Worm (Caenorhabditis elegans) whole organism, young adult: ENCODE measurements around the gene F28C6.10.

Experiments used
- B0019.2 ChIP-seq: fragments of 200-800 bp; sonication (Bioruptor generic); conservative IDR thresholded peaks from 2 replicates; pipeline ENCODE4 v1.3.6; 2022; ENCODE audit warnings: missing genetic modification reagents, missing genetic modification characterization, missing compliant biosample characterization
- C17E4.6 ChIP-seq: fragments of 200-800 bp; sonication (Bioruptor generic); IDR thresholded peaks from 2 replicates; pipeline ENCODE4 v1.3.6; 2022; ENCODE audit warnings: missing genetic modification reagents, missing genetic modification characterization, missing compliant biosample characterization
- F22D6.2 ChIP-seq: sonication (generic microtip); optimal IDR thresholded peaks from 2 replicates; lab custom pipeline; 2016; ENCODE audit warnings: mild to moderate bottlenecking, missing genetic modification characterization, missing compliant biosample characterization
- F33H1.4 ChIP-seq: fragments of 200-800 bp; sonication (Bioruptor generic); IDR thresholded peaks from 2 replicates; pipeline ENCODE4 v1.3.6; 2022; ENCODE audit warnings: missing genetic modification reagents, missing genetic modification characterization, missing compliant biosample characterization
- F49E8.2 ChIP-seq: sonication (generic microtip); optimal IDR thresholded peaks from 3 replicates; lab custom pipeline; 2017; ENCODE audit warnings: missing genetic modification characterization, mild to moderate bottlenecking, missing compliant biosample characterization, antibody characterized with exemption, moderate library complexity; ENCODE audit not compliant: insufficient read depth
- T26A5.8 ChIP-seq: sonication (generic microtip); optimal IDR thresholded peaks from 2 replicates; lab custom pipeline; 2016; ENCODE audit warnings: missing genetic modification characterization, missing compliant biosample characterization
- atf-7 ChIP-seq: sonication (generic microtip); optimal IDR thresholded peaks from 2 replicates; lab custom pipeline; 2017; ENCODE audit warnings: mild to moderate bottlenecking, missing genetic modification characterization, missing compliant biosample characterization
- bed-1 ChIP-seq: fragments of 200-800 bp; sonication (Bioruptor generic); IDR thresholded peaks from 2 replicates; pipeline ENCODE4 v1.3.6; 2022; ENCODE audit warnings: missing genetic modification reagents, missing genetic modification characterization, missing compliant biosample characterization
- cebp-2 ChIP-seq: fragments of 200-800 bp; sonication (Bioruptor generic); IDR thresholded peaks from 2 replicates; pipeline ENCODE4 v1.3.6; 2022; ENCODE audit warnings: missing genetic modification characterization, missing compliant biosample characterization
- ceh-40 ChIP-seq: fragments of 200-800 bp; sonication (Bioruptor generic); IDR thresholded peaks from 2 replicates; pipeline ENCODE4 v1.3.6; 2022; ENCODE audit warnings: missing genetic modification characterization, missing compliant biosample characterization
- ceh-91 ChIP-seq: fragments of 200-800 bp; sonication (Bioruptor generic); IDR thresholded peaks from 2 replicates; pipeline ENCODE4 v1.3.6; 2022; ENCODE audit warnings: missing genetic modification reagents, missing genetic modification characterization, missing compliant biosample characterization
- die-1 ChIP-seq: sonication (generic microtip); optimal IDR thresholded peaks from 2 replicates; lab custom pipeline; 2016; ENCODE audit warnings: missing genotype, mild to moderate bottlenecking, missing genetic modification characterization, missing compliant biosample characterization
- egl-18 ChIP-seq: fragments of 200-800 bp; sonication (Bioruptor generic); IDR thresholded peaks from 2 replicates; pipeline ENCODE4 v1.3.6; 2022; ENCODE audit warnings: missing genetic modification reagents, missing genetic modification characterization, missing compliant biosample characterization
- egl-44 ChIP-seq: fragments of 200-800 bp; sonication (Bioruptor generic); IDR thresholded peaks from 2 replicates; pipeline ENCODE4 v1.3.6; 2022; ENCODE audit warnings: missing genetic modification reagents, missing genetic modification characterization, missing compliant biosample characterization
- ets-4 ChIP-seq: fragments of 200-800 bp; sonication (Bioruptor generic); optimal IDR thresholded peaks from 2 replicates; lab custom pipeline; 2018; ENCODE audit warnings: mild to moderate bottlenecking, missing genetic modification characterization, missing compliant biosample characterization
- him-1 ChIP-seq: sonication (generic microtip); optimal IDR thresholded peaks from 2 replicates; lab custom pipeline; 2016; ENCODE audit warnings: missing genotype, missing genetic modification reagents, missing genetic modification characterization, missing compliant biosample characterization
- hmg-1.2 ChIP-seq: fragments of 200-800 bp; sonication (Bioruptor generic); IDR thresholded peaks from 2 replicates; pipeline ENCODE4 v1.3.6; 2022; ENCODE audit warnings: missing genetic modification reagents, missing genetic modification characterization, missing compliant biosample characterization
- hmg-20 ChIP-seq: fragments of 200-800 bp; sonication (Bioruptor generic); IDR thresholded peaks from 2 replicates; pipeline ENCODE4 v1.3.6; 2022; ENCODE audit warnings: missing genetic modification reagents, missing genetic modification characterization, missing compliant biosample characterization
- hrde-1 ChIP-seq: sonication (generic microtip); optimal IDR thresholded peaks from 2 replicates; lab custom pipeline; 2016; ENCODE audit warnings: missing genetic modification characterization, mild to moderate bottlenecking, missing compliant biosample characterization, moderate library complexity, missing genotype, missing genetic modification reagents, borderline replicate concordance
- hsf-1 ChIP-seq: fragments of 200-800 bp; sonication (Bioruptor generic); IDR thresholded peaks from 2 replicates; pipeline ENCODE4 v1.3.6; 2022; ENCODE audit warnings: missing genetic modification reagents, missing genetic modification characterization, missing compliant biosample characterization
- let-607 ChIP-seq, 2 experiments: fragments of 200-800 bp in 1 of 2; sonication (Bioruptor generic) in 1 of 2; sonication (generic microtip) in 1 of 2; optimal IDR thresholded peaks; 2 replicates each; lab custom pipeline; 2016 to 2018; ENCODE audit warnings: mild to moderate bottlenecking in 2 of 2, missing compliant biosample characterization in 2 of 2, missing genetic modification characterization in 2 of 2, moderate library complexity in 2 of 2, missing genotype in 1 of 2
- lin-40 ChIP-seq: sonication (generic microtip); optimal IDR thresholded peaks from 2 replicates; lab custom pipeline; 2016; ENCODE audit warnings: missing genetic modification characterization, mild to moderate bottlenecking, missing compliant biosample characterization, missing genotype, missing genetic modification reagents
- lin-54 ChIP-seq: fragments of 200-800 bp; sonication (Bioruptor generic); optimal IDR thresholded peaks from 2 replicates; lab custom pipeline; 2018; ENCODE audit warnings: mild to moderate bottlenecking, missing genetic modification characterization, missing compliant biosample characterization
- lir-1 ChIP-seq: fragments of 200-800 bp; sonication (Bioruptor generic); conservative IDR thresholded peaks from 2 replicates; pipeline ENCODE4 v1.3.6; 2022; ENCODE audit warnings: missing genetic modification reagents, missing genetic modification characterization, missing compliant biosample characterization
- mxl-1 ChIP-seq: sonication (generic microtip); optimal IDR thresholded peaks from 2 replicates; lab custom pipeline; 2016; ENCODE audit warnings: missing genetic modification characterization, missing compliant biosample characterization
- nhr-80 ChIP-seq: sonication (generic microtip); optimal IDR thresholded peaks from 2 replicates; lab custom pipeline; 2016; ENCODE audit warnings: missing genetic modification characterization, missing compliant biosample characterization
- nhr-90 ChIP-seq: sonication (generic microtip); optimal IDR thresholded peaks from 2 replicates; lab custom pipeline; 2016; ENCODE audit warnings: missing genotype, mild to moderate bottlenecking, missing genetic modification characterization, missing compliant biosample characterization
- rcor-1 ChIP-seq: fragments of 200-800 bp; sonication (Bioruptor generic); IDR thresholded peaks from 2 replicates; pipeline ENCODE4 v1.3.6; 2022; ENCODE audit warnings: missing genetic modification reagents, missing genetic modification characterization, missing compliant biosample characterization
- rec-8 ChIP-seq, 2 experiments: sonication (generic microtip); optimal IDR thresholded peaks; 2 replicates each; lab custom pipeline; 2016; ENCODE audit warnings: mild to moderate bottlenecking in 2 of 2, missing genetic modification characterization in 2 of 2, missing genetic modification reagents in 2 of 2, missing genotype in 2 of 2, missing biosample characterization in 1 of 2, missing compliant biosample characterization in 1 of 2, moderate library complexity in 1 of 2
- sdz-38 ChIP-seq: sonication (generic microtip); optimal IDR thresholded peaks from 2 replicates; lab custom pipeline; 2016; ENCODE audit warnings: missing genotype, missing genetic modification characterization, missing compliant biosample characterization
- sea-2 ChIP-seq: fragments of 200-800 bp; sonication (Bioruptor generic); IDR thresholded peaks from 2 replicates; pipeline ENCODE4 v1.3.6; 2022; ENCODE audit warnings: missing genetic modification characterization, missing compliant biosample characterization
- snpc-1.1 ChIP-seq: sonication (generic microtip); optimal IDR thresholded peaks from 2 replicates; lab custom pipeline; 2017; ENCODE audit warnings: missing genetic modification characterization, mild to moderate bottlenecking, missing compliant biosample characterization, antibody characterized with exemption, moderate library complexity, missing genotype, missing genetic modification reagents; ENCODE audit not compliant: insufficient read depth
- sptf-2 ChIP-seq: fragments of 200-800 bp; sonication (Bioruptor generic); optimal IDR thresholded peaks from 2 replicates; lab custom pipeline; 2018; ENCODE audit warnings: mild to moderate bottlenecking, missing genetic modification characterization, missing compliant biosample characterization
- tlf-1 ChIP-seq: fragments of 200-800 bp; sonication (Bioruptor generic); optimal IDR thresholded peaks from 2 replicates; lab custom pipeline; 2018; ENCODE audit warnings: mild to moderate bottlenecking, missing genetic modification characterization, missing compliant biosample characterization
- unc-130 ChIP-seq: sonication (generic microtip); optimal IDR thresholded peaks from 2 replicates; lab custom pipeline; 2016; ENCODE audit warnings: missing genetic modification reagents, missing genetic modification characterization, missing compliant biosample characterization
- zim-3 ChIP-seq: sonication (generic microtip); optimal IDR thresholded peaks from 2 replicates; lab custom pipeline; 2017; ENCODE audit warnings: mild to moderate bottlenecking, missing genetic modification characterization, moderate library complexity, missing compliant biosample characterization
- ztf-22 ChIP-seq: fragments of 200-800 bp; sonication (Bioruptor generic); optimal IDR thresholded peaks from 2 replicates; lab custom pipeline; 2018; ENCODE audit warnings: mild to moderate bottlenecking, missing genetic modification characterization, moderate library complexity, missing compliant biosample characterization

The F28C6.10 gene

DNA sequence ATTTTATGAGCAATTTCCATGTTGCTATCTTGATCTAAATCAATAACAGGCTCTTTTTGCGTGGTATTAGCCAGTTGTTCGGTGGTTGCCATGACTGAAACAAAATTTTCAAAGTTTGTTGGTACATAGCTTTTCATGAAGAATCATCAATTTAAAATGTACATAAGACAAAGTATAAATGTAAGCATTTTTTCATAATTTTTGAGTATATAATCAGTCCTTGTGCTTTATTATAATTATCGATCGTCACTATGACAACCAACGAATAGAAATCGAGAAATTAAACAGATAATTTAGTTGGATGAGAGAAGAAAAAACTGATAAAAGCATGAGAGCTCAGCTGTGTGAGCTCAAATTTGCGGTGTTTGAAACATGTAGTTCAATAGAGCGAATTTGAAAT, 14.1 kb downstream of the F28C6.10 start, which contains the start of gene T22C8.3:
T22C8.3 (minus strand) TSS at position 101 of the 400 bp plus-strand sequence.
- TF ChIP-seq hsf-1, result no peak
- TF ChIP-seq hmg-20 (GFP tag; lab: Robert Waterston, UW), result no peak
- TF ChIP-seq die-1 (tag; lab: Kevin White, UChicago), result no peak

DNA sequence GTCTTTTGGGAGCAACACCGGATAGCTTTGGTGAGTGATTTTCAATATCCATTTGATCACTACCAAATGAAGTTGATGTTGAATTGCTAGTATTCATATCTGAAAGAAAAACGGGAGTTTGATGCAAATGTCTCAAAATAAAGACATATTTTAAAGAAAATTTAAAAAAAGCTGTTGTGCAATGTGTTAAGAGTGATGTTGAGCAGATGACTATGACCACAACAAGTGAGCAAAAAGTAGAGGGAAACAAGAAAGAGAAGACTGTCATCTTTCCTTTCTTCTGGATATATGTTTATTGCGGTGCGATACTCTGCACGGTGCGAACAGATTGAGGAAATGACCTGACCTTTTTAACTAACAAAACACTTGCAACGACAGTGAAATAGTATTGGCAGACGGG, 15.6 kb downstream of the F28C6.10 start, which contains the start of gene T22C8.4:
T22C8.4 (minus strand) TSS at position 101 of the 400 bp plus-strand sequence.
- no peak for TF ChIP-seq B0019.2 (GFP tag; lab: Robert Waterston, UW)
- TF ChIP-seq zim-3 (tag; lab: Kevin White, UChicago), result no peak
- no peak for TF ChIP-seq lir-1 (GFP tag; lab: Robert Waterston, UW)
- no peak for TF ChIP-seq hrde-1 (tag; lab: Kevin White, UChicago)
- no peak for TF ChIP-seq rec-8 (tag; optimal IDR thresholded peaks at IDR 0.05; lab: Kevin White, UChicago)
- no peak for TF ChIP-seq C17E4.6 (GFP tag; lab: Robert Waterston, UW)
- TF ChIP-seq nhr-90 (tag; lab: Kevin White, UChicago), result no peak

DNA sequence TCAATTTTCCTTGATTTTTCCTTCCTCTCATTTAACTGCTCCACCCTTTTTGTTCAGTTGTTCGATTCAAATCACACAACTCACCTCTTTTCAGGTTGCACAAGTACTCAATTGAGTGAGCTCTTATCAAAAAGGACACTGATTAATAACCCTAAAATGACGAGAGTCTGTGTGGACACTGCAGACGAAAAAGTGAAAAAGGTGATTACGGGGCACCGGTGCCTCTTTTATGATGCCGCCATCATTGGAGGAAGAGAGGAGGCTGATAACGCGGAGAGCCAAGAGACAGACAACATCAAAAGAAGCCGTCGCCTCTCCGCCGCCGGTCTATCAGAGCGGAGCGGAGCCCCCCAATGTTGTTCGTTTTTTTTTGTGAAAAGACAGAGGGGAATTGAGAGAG, 17.4 kb downstream of the F28C6.10 start, which contains the start of gene sptf-2:
sptf-2 (plus strand) TSS at position 297 of the 400 bp plus-strand sequence.
- TF ChIP-seq tlf-1 (GFP tag; lab: Kevin White, UChicago) (no peak), him-1 (no peak), rec-8 (tag; optimal IDR thresholded peaks at IDR 0.05; lab: Kevin White, UChicago) (no peak), T26A5.8 (no peak), ets-4 (GFP tag; lab: Kevin White, UChicago) (peak; percentile 70), sptf-2 (GFP tag; lab: Kevin White, UChicago) (peak; percentile 99), atf-7 (tag; lab: Kevin White, UChicago) (peak; percentile 25), sea-2 (no peak), F49E8.2 (tag; lab: Kevin White, UChicago) (no peak), snpc-1.1 (tag; lab: Kevin White, UChicago) (no peak), hrde-1 (tag; lab: Kevin White, UChicago) (no peak), hmg-1.2 (GFP tag; lab: Robert Waterston, UW) (peak; percentile 16; the same call in 1 of the 2 replicates), unc-130 (no peak), sdz-38 (tag; lab: Kevin White, UChicago) (no peak), let-607 (tag; optimal IDR thresholded peaks at IDR 0.05; lab: Kevin White, UChicago) (no peak), bed-1 (GFP tag; lab: Robert Waterston, UW) (no peak), egl-18 (GFP tag; lab: Robert Waterston, UW) (no peak), nhr-80 (tag; lab: Kevin White, UChicago) (peak; percentile 99), lin-40 (tag; lab: Kevin White, UChicago) (no peak), hsf-1 (no peak), ztf-22 (GFP tag; lab: Kevin White, UChicago) (peak; percentile 23), ceh-40 (GFP tag; lab: Robert Waterston, UW) (0 out of 2 replicates have a peak, but pooled peaks have one; percentile 4), rcor-1 (GFP tag; lab: Robert Waterston, UW) (no peak), cebp-2 (GFP tag; lab: Robert Waterston, UW) (no peak), F22D6.2 (tag; lab: Kevin White, UChicago) (no peak)

DNA sequence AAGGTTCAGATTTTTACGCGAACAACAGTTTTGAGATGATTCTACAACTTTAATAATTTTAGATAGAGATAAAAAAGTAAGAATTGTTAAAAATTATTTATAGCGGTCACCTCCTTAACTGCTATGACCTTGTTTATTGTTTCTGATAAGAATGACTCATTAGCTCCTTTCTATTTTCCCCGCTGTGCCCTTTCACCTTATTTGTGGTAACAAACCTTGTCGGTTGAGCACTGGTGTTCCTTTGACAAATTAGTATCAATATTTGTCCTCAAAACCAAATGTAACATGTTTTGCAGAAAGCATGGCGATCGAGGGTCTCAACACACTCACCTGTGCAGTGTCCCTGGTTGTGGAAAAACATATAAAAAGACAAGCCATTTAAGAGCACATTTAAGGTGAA, 18.8 kb downstream of the F28C6.10 start:
- TF ChIP-seq egl-44 (GFP tag; lab: Robert Waterston, UW) (no peak), bed-1 (GFP tag; lab: Robert Waterston, UW) (no peak), lin-54 (GFP tag; lab: Kevin White, UChicago) (no peak), mxl-1 (tag; lab: Kevin White, UChicago) (no peak), ceh-91 (GFP tag; lab: Robert Waterston, UW) (no peak), F33H1.4 (no peak)
